Fruit fly (Drosophila melanogaster) whole organism, embryonic: Measurements from ENCODE around the gene CG5853.

ENCODE experiments used
- Atf6 ChIP-seq: fragments of 200-800 bp; sonication (Bioruptor generic); IDR thresholded peaks from 2 replicates; pipeline ENCODE4 v1.3.6; 2022; ENCODE audit warnings: missing biosample characterization, missing genetic modification characterization
- CG11456 ChIP-seq: fragments of 200-800 bp; sonication (Bioruptor generic); IDR thresholded peaks from 3 replicates; pipeline ENCODE4 v1.3.6; 2022; ENCODE audit warnings: missing biosample characterization, missing genetic modification characterization
- CG11504 ChIP-seq: fragments of 200-800 bp; sonication (Bioruptor generic); optimal IDR thresholded peaks from 3 replicates; lab custom pipeline; 2019; ENCODE audit warnings: missing biosample characterization, mild to moderate bottlenecking, missing genetic modification characterization, moderate library complexity
- CG12659 ChIP-seq: fragments of 200-800 bp; sonication (Bioruptor generic); optimal IDR thresholded peaks from 3 replicates; lab custom pipeline; 2017; ENCODE audit warnings: mild to moderate bottlenecking, missing biosample characterization, missing genetic modification reagents, missing genetic modification characterization
- CG13296 ChIP-seq: fragments of 200-800 bp; sonication (Bioruptor generic); optimal IDR thresholded peaks from 3 replicates; lab custom pipeline; 2018; ENCODE audit warnings: missing biosample characterization, mild to moderate bottlenecking, missing genetic modification characterization
- CG13775 ChIP-seq: fragments of 200-800 bp; sonication (Bioruptor generic); optimal IDR thresholded peaks from 3 replicates; lab custom pipeline; 2017; ENCODE audit warnings: missing biosample characterization, mild to moderate bottlenecking, missing genetic modification characterization
- CG14014 ChIP-seq: fragments of 200-800 bp; sonication (Bioruptor generic); IDR thresholded peaks from 2 replicates; pipeline ENCODE4 v1.3.6; 2022; ENCODE audit warnings: missing biosample characterization, missing genetic modification characterization
- CG15514 ChIP-seq: fragments of 200-800 bp; sonication (Bioruptor generic); optimal IDR thresholded peaks from 3 replicates; lab custom pipeline; 2017; ENCODE audit warnings: missing biosample characterization, missing genetic modification characterization, mild to moderate bottlenecking, moderate library complexity, missing genetic modification reagents
- CG17186 ChIP-seq: fragments of 200-800 bp; sonication (Bioruptor generic); optimal IDR thresholded peaks from 3 replicates; lab custom pipeline; 2017; ENCODE audit warnings: missing biosample characterization, missing genetic modification reagents, missing genetic modification characterization
- CG18011 ChIP-seq: fragments of 200-800 bp; sonication (Bioruptor generic); optimal IDR thresholded peaks from 2 replicates; lab custom pipeline; 2017; ENCODE audit warnings: missing biosample characterization, missing genetic modification characterization, mild to moderate bottlenecking, moderate library complexity, missing genotype
- CG4854 ChIP-seq: fragments of 200-800 bp; sonication (Bioruptor generic); optimal IDR thresholded peaks from 2 replicates; lab custom pipeline; 2016; ENCODE audit warnings: missing biosample characterization, missing genetic modification characterization, inconsistent platforms
- CG6689 ChIP-seq: fragments of 200-800 bp; sonication (Bioruptor generic); IDR thresholded peaks from 2 replicates; pipeline ENCODE4 v1.3.6; 2022; ENCODE audit warnings: missing biosample characterization, missing genetic modification characterization
- CG6765 ChIP-seq: fragments of 200-800 bp; sonication (Bioruptor generic); optimal IDR thresholded peaks from 3 replicates; lab custom pipeline; 2017; ENCODE audit warnings: missing biosample characterization, mild to moderate bottlenecking, missing genetic modification characterization
- CG7556 ChIP-seq: fragments of 200-800 bp; sonication (Bioruptor generic); optimal IDR thresholded peaks from 2 replicates; lab custom pipeline; 2017; ENCODE audit warnings: missing biosample characterization, mild to moderate bottlenecking, missing genetic modification characterization
- CG8290 ChIP-seq, 3 experiments: fragments of 200-800 bp; sonication (Bioruptor generic); optimal IDR thresholded peaks; 2 replicates each; lab custom pipeline; 2016 to 2019; ENCODE audit warnings: missing biosample characterization in 3 of 3, missing genetic modification characterization in 3 of 3, mild to moderate bottlenecking in 2 of 3, moderate library complexity in 1 of 3
- CG9727 ChIP-seq: fragments of 200-800 bp; sonication (Bioruptor generic); optimal IDR thresholded peaks from 3 replicates; lab custom pipeline; 2017; ENCODE audit warnings: missing biosample characterization, mild to moderate bottlenecking, missing genetic modification characterization
- CG9932 ChIP-seq: fragments of 200-800 bp; sonication (Bioruptor generic); IDR thresholded peaks from 2 replicates; pipeline ENCODE4 v1.3.6; 2022; ENCODE audit warnings: missing biosample characterization, missing genetic modification characterization
- Camta ChIP-seq: fragments of 200-800 bp; sonication (Bioruptor generic); optimal IDR thresholded peaks from 2 replicates; lab custom pipeline; 2016; ENCODE audit warnings: missing biosample characterization, missing genetic modification characterization
- Deaf1 ChIP-seq: fragments of 200-800 bp; optimal IDR thresholded peaks from 3 replicates; lab custom pipeline; 2019; ENCODE audit warnings: missing biosample characterization, mild to moderate bottlenecking, missing genetic modification characterization, moderate library complexity
- HLH3B ChIP-seq: fragments of 200-800 bp; sonication (Bioruptor generic); IDR thresholded peaks from 2 replicates; pipeline ENCODE4 v1.3.6; 2022; ENCODE audit warnings: missing biosample characterization, missing genetic modification characterization
- Hmr ChIP-seq: fragments of 200-800 bp; sonication (Bioruptor generic); optimal IDR thresholded peaks from 3 replicates; lab custom pipeline; 2017; ENCODE audit warnings: mild to moderate bottlenecking, missing biosample characterization, missing genetic modification reagents, missing genetic modification characterization
- MESR4 ChIP-seq: fragments of 200-800 bp; sonication (Bioruptor generic); optimal IDR thresholded peaks from 2 replicates; lab custom pipeline; 2018; ENCODE audit warnings: missing biosample characterization, mild to moderate bottlenecking, missing genetic modification characterization, moderate library complexity
- Med ChIP-seq: fragments of 200-800 bp; sonication (Bioruptor generic); peaks from one replicate; lab custom pipeline; 2016; ENCODE audit warnings: missing biosample characterization, missing genetic modification characterization, mild to moderate bottlenecking, inconsistent platforms, moderate library complexity
- Meics ChIP-seq: fragments of 200-800 bp; sonication (Bioruptor generic); optimal IDR thresholded peaks from 2 replicates; lab custom pipeline; 2017; ENCODE audit warnings: missing biosample characterization, mild to moderate bottlenecking, missing genetic modification characterization
- Myb ChIP-seq: fragments of 200-800 bp; sonication (Bioruptor generic); optimal IDR thresholded peaks from 2 replicates; lab custom pipeline; 2016; ENCODE audit warnings: missing biosample characterization, missing genetic modification characterization
- NfI ChIP-seq: fragments of 200-800 bp; sonication (Bioruptor generic); optimal IDR thresholded peaks from 3 replicates; lab custom pipeline; 2018; ENCODE audit warnings: missing biosample characterization, mild to moderate bottlenecking, missing genetic modification characterization, moderate library complexity
- Optix ChIP-seq: fragments of 200-800 bp; sonication (Bioruptor generic); IDR thresholded peaks from 3 replicates; pipeline ENCODE4 v1.3.6; 2022; ENCODE audit warnings: missing biosample characterization, missing genetic modification characterization
- Rfx ChIP-seq: fragments of 200-800 bp; sonication (Bioruptor generic); IDR thresholded peaks from 2 replicates; pipeline ENCODE4 v1.3.6; 2022; ENCODE audit warnings: missing biosample characterization, missing genetic modification characterization
- Side ChIP-seq: fragments of 200-800 bp; sonication (Bioruptor generic); optimal IDR thresholded peaks from 2 replicates; lab custom pipeline; 2016; ENCODE audit warnings: missing biosample characterization, missing genetic modification characterization
- bcd ChIP-seq: fragments of 200-800 bp; sonication (Bioruptor generic); optimal IDR thresholded peaks from 2 replicates; lab custom pipeline; 2017; ENCODE audit warnings: missing biosample characterization, mild to moderate bottlenecking, missing genetic modification characterization
- bowl ChIP-seq: fragments of 200-800 bp; sonication (Bioruptor generic); IDR thresholded peaks from 2 replicates; pipeline ENCODE4 v1.3.6; 2022; ENCODE audit warnings: missing biosample characterization, missing genetic modification characterization
- chn ChIP-seq: fragments of 200-800 bp; sonication (Bioruptor generic); optimal IDR thresholded peaks from 2 replicates; lab custom pipeline; 2016; ENCODE audit warnings: missing biosample characterization, missing genetic modification characterization
- ci ChIP-seq: fragments of 200-800 bp; sonication (Bioruptor generic); IDR thresholded peaks from 3 replicates; pipeline ENCODE4 v1.3.6; 2022; ENCODE audit warnings: missing biosample characterization, missing genetic modification characterization
- crp ChIP-seq, 2 experiments: fragments of 200-800 bp; sonication (Bioruptor generic); optimal IDR thresholded peaks; 2 replicates in 1 of 2; 3 replicates in 1 of 2; lab custom pipeline; 2017; ENCODE audit warnings: missing biosample characterization in 2 of 2, missing genetic modification characterization in 2 of 2, mild to moderate bottlenecking in 1 of 2, moderate library complexity in 1 of 2
- danr ChIP-seq: fragments of 200-800 bp; sonication (Bioruptor generic); IDR thresholded peaks from 2 replicates; pipeline ENCODE4 v1.3.6; 2022; ENCODE audit warnings: missing biosample characterization, missing genetic modification characterization
- ems ChIP-seq: fragments of 200-800 bp; sonication (Bioruptor generic); optimal IDR thresholded peaks from 3 replicates; lab custom pipeline; 2016; ENCODE audit warnings: missing biosample characterization, missing genetic modification characterization
- grau ChIP-seq: fragments of 200-800 bp; optimal IDR thresholded peaks from 3 replicates; lab custom pipeline; 2019; ENCODE audit warnings: missing biosample characterization, mild to moderate bottlenecking, missing genetic modification characterization, moderate library complexity
- ham ChIP-seq: fragments of 200-800 bp; sonication (Bioruptor generic); IDR thresholded peaks from 2 replicates; pipeline ENCODE4 v1.3.6; 2022; ENCODE audit warnings: missing biosample characterization, missing genetic modification characterization
- hkb ChIP-seq, 2 experiments: fragments of 200-800 bp in 1 of 2; fragments of >200 bp in 1 of 2; sonication (Bioruptor generic) in 1 of 2; IDR thresholded peaks in 1 of 2; optimal IDR thresholded peaks in 1 of 2; 2 replicates each; pipeline versions ENCODE4 v1.3.6 to Lab custom; 2017 to 2022; ENCODE audit warnings: missing biosample characterization in 1 of 2, missing genetic modification characterization in 1 of 2
- lab ChIP-seq: fragments of 200-800 bp; sonication (Bioruptor generic); optimal IDR thresholded peaks from 3 replicates; lab custom pipeline; 2017; ENCODE audit warnings: missing biosample characterization, missing genetic modification characterization, mild to moderate bottlenecking, moderate library complexity, missing genetic modification reagents
- mam ChIP-seq: fragments of 200-800 bp; sonication (Bioruptor generic); optimal IDR thresholded peaks from 3 replicates; lab custom pipeline; 2016; ENCODE audit warnings: missing biosample characterization, missing genetic modification characterization
- pan ChIP-seq, 4 experiments: fragments of >200 bp in 3 of 4; fragments of 200-800 bp in 1 of 4; sonication (Bioruptor generic) in 1 of 4; optimal IDR thresholded peaks in 3 of 4; IDR thresholded peaks in 1 of 4; 2 replicates each; pipeline versions ENCODE4 v1.3.6 to Lab custom; 2017 to 2022; ENCODE audit warnings: missing biosample characterization in 2 of 4, missing genetic modification characterization in 2 of 4, mixed read lengths in 1 of 4
- rib ChIP-seq: fragments of 200-800 bp; sonication (Bioruptor generic); IDR thresholded peaks from 2 replicates; pipeline ENCODE4 v1.3.6; 2022; ENCODE audit warnings: missing biosample characterization, missing genetic modification characterization
- row ChIP-seq: fragments of 200-800 bp; sonication (Bioruptor generic); IDR thresholded peaks from 3 replicates; pipeline ENCODE4 v1.3.6; 2022; ENCODE audit warnings: missing biosample characterization, missing genetic modification characterization
- sens ChIP-seq: fragments of 200-800 bp; sonication (Bioruptor generic); peaks from one replicate; lab custom pipeline; 2016; ENCODE audit warnings: missing biosample characterization, missing genetic modification characterization
- slbo ChIP-seq: fragments of 200-800 bp; sonication (Bioruptor generic); IDR thresholded peaks from 2 replicates; pipeline ENCODE4 v1.3.6; 2022; ENCODE audit warnings: missing biosample characterization, missing genetic modification characterization
- sug ChIP-seq: fragments of 200-800 bp; optimal IDR thresholded peaks from 2 replicates; lab custom pipeline; 2019; ENCODE audit warnings: missing biosample characterization, mild to moderate bottlenecking, missing genetic modification characterization, moderate library complexity
- tin ChIP-seq: fragments of 200-800 bp; sonication (Bioruptor generic); optimal IDR thresholded peaks from 3 replicates; lab custom pipeline; 2016; ENCODE audit warnings: missing biosample characterization, missing genetic modification characterization
- zfh1 ChIP-seq: fragments of 200-800 bp; sonication (Bioruptor generic); IDR thresholded peaks from 3 replicates; pipeline ENCODE4 v1.3.6; 2022; ENCODE audit warnings: missing biosample characterization, missing genetic modification characterization

The CG5853 gene

DNA sequence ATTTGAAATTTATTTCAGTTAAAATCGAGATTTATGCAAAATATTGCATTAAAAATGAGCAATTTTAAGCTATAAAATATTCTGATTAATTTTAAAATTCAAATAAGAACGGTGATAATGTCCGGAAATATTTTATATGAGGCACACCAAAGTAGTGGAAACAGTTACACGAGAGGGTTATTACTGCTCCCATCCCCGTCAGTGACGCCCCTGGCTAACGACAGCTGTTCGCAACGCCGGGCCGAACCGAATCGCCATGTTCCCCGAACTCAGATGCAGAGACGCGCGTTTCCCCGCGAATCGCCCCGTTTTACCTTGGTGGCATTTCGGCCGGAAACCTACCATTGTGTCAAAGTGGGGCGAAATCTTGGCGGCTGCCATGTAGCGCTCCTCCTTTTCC is 35.7 kb downstream of the CG5853 start (continued):
- TF ChIP-seq Optix (GFP tag; lab: Robert Waterston, UW) (peak; percentile 24; the same call in 1 of the 3 replicates), grau (peak; percentile 19), MESR4 (no peak), CG13775 (GFP tag; lab: Kevin White, UChicago) (no peak), HLH3B (GFP tag; lab: Robert Waterston, UW) (peak; percentile 38; the same call in 1 of the 2 replicates), Meics (GFP tag; lab: Kevin White, UChicago) (peak; percentile 12), Side (GFP tag; lab: Kevin White, UChicago) (peak; percentile 55), bcd (no peak), CG9727 (no peak), Camta (GFP tag; lab: Kevin White, UChicago) (peak; percentile 46), lab (peak; percentile 38), CG6765 (no peak), CG13296 (GFP tag; lab: Kevin White, UChicago) (peak; percentile 9), CG11504 (tag; lab: Kevin White, UChicago) (peak; percentile 31), ems (GFP tag; lab: Kevin White, UChicago) (peak; percentile 9), Atf6 (GFP tag; lab: Robert Waterston, UW) (peak; percentile 44; the same call in 1 of the 2 replicates), bowl (GFP tag; lab: Robert Waterston, UW) (peak; percentile 41; the same call in 1 of the 2 replicates), pan (optimal IDR thresholded peaks at IDR 0.05; lab: Kevin White, UChicago) (no peak), pan (GFP tag; optimal IDR thresholded peaks at IDR 0.05 in 1 of 2, IDR thresholded peaks at IDR 0.05 in 1 of 2) (peak in 1 of 2 experiments; percentile 64), CG11456 (0 out of 3 replicates have a peak, but pooled peaks have one; percentile 34), Rfx (GFP tag; lab: Robert Waterston, UW) (peak; percentile 64), mam (GFP tag; lab: Kevin White, UChicago) (peak; percentile 38), Deaf1 (tag; lab: Kevin White, UChicago) (peak; percentile 88), CG14014 (GFP tag; lab: Robert Waterston, UW) (no peak), hkb (optimal IDR thresholded peaks at IDR 0.05; lab: Kevin White, UChicago) (no peak), hkb (GFP tag; IDR thresholded peaks at IDR 0.05; lab: Robert Waterston, UW) (peak; percentile 69), row (peak; percentile 81), CG15514 (GFP tag; lab: Kevin White, UChicago) (peak; percentile 34), CG17186 (GFP tag; lab: Kevin White, UChicago) (no peak), tin (GFP tag; lab: Kevin White, UChicago) (peak; percentile 39), sug (peak; percentile 7), ham (peak; percentile 17; the same call in 1 of the 2 replicates), rib (GFP tag; lab: Robert Waterston, UW) (no peak), CG4854 (GFP tag; lab: Kevin White, UChicago) (no peak), CG12659 (peak; percentile 28), CG8290 (GFP tag; optimal IDR thresholded peaks at IDR 0.05; lab: Kevin White, UChicago) (no peak), CG8290 (tag; optimal IDR thresholded peaks at IDR 0.05; lab: Kevin White, UChicago) (peak in 1 of 2 experiments; percentile 14), slbo (GFP tag; lab: Robert Waterston, UW) (peak; percentile 74), Hmr (GFP tag; lab: Kevin White, UChicago) (peak; percentile 3), CG9932 (peak; percentile 54), chn (GFP tag; lab: Kevin White, UChicago) (peak; percentile 2), NfI (peak; percentile 24), Med (GFP tag; lab: Kevin White, UChicago) (peak; percentile 90), Myb (GFP tag; lab: Kevin White, UChicago) (peak; percentile 1), ci (GFP tag; lab: Robert Waterston, UW) (peak; percentile 73; the same call in 2 of the 3 replicates), CG7556 (GFP tag; lab: Kevin White, UChicago) (no peak), crp (GFP tag; optimal IDR thresholded peaks at IDR 0.05; lab: Kevin White, UChicago) (peak; percentile 10 to 82), sens (GFP tag; lab: Kevin White, UChicago) (peak; percentile 53), zfh1 (GFP tag; lab: Robert Waterston, UW) (peak; percentile 58; the same call in 2 of the 3 replicates), CG18011 (GFP tag; lab: Kevin White, UChicago) (no peak), CG6689 (GFP tag; lab: Robert Waterston, UW) (0 out of 2 replicates have a peak, but pooled peaks have one; percentile 13), danr (GFP tag; lab: Robert Waterston, UW) (peak; percentile 40; the same call in 1 of the 2 replicates)
